Worm (Caenorhabditis elegans): ENCODE results near the gene vab-3.

The vab-3 gene

ce11 chrX:10568385-10569149, 68.9 kb downstream of the vab-3 start (continued):
- peak; percentile 73 for TF ChIP-seq nhr-90 (tag; optimal IDR thresholded peaks at IDR 0.05)
- TF ChIP-seq hmg-20 (GFP tag; IDR thresholded peaks at IDR 0.05) = peak; percentile 44; the same call in 1 of the 2 replicates
- TF ChIP-seq hmg-1.2 (GFP tag; IDR thresholded peaks at IDR 0.05) = peak; percentile 87; the same call in 1 of the 2 replicates
- no peak for TF ChIP-seq lsy-27 (tag; optimal IDR thresholded peaks at IDR 0.05; ENCODE audit: borderline replicate concordance, insufficient read depth)
- peak; percentile 39; the same call in 1 of the 2 replicates for TF ChIP-seq bed-2 (GFP tag; IDR thresholded peaks at IDR 0.05)

Data from whole organism, young adult.